Worm (Caenorhabditis elegans) whole organism, L1 larva: Measurements from ENCODE around the gene unc-18.

ENCODE experiments used
- C04F5.9 ChIP-seq: sonication (generic microtip); optimal IDR thresholded peaks from 2 replicates; lab custom pipeline; 2016; ENCODE audit warnings: missing genetic modification characterization, missing compliant biosample characterization
- C34B4.2 ChIP-seq: sonication (generic microtip); optimal IDR thresholded peaks from 2 replicates; lab custom pipeline; 2017; ENCODE audit warnings: mild to moderate bottlenecking, missing genetic modification characterization, missing compliant biosample characterization
- Y116A8C.19 ChIP-seq: sonication (generic microtip); optimal IDR thresholded peaks from 2 replicates; lab custom pipeline; 2016; ENCODE audit warnings: missing compliant biosample characterization, missing genetic modification characterization, borderline replicate concordance
- aha-1 ChIP-seq: fragments of 150-350 bp; optimal IDR thresholded peaks from 2 replicates; lab custom pipeline; 2014; ENCODE audit warnings: missing biosample characterization, missing genetic modification characterization
- alr-1 ChIP-seq: fragments of 200-800 bp; sonication (Bioruptor generic); optimal IDR thresholded peaks from 2 replicates; lab custom pipeline; 2018; ENCODE audit warnings: borderline replicate concordance, mild to moderate bottlenecking, missing genetic modification characterization, missing compliant biosample characterization
- aly-2 ChIP-seq: fragments of 150-350 bp; optimal IDR thresholded peaks from 2 replicates; lab custom pipeline; 2014; ENCODE audit warnings: missing biosample characterization, missing genetic modification characterization
- ama-1 ChIP-seq: fragments of 150-350 bp; optimal IDR thresholded peaks from 2 replicates; lab custom pipeline; 2014
- blmp-1 ChIP-seq: fragments of 150-350 bp; optimal IDR thresholded peaks from 2 replicates; lab custom pipeline; 2014; ENCODE audit warnings: missing biosample characterization, missing genetic modification characterization
- ceh-8 ChIP-seq: fragments of 200-800 bp; sonication (Bioruptor generic); optimal IDR thresholded peaks from 2 replicates; lab custom pipeline; 2018; ENCODE audit warnings: mild to moderate bottlenecking, missing genetic modification characterization, moderate library complexity, missing compliant biosample characterization
- ceh-88 ChIP-seq: fragments of 200-800 bp; sonication (Bioruptor generic); IDR thresholded peaks from 2 replicates; pipeline ENCODE4 v1.3.6; 2022; ENCODE audit warnings: missing genetic modification characterization, missing compliant biosample characterization
- ceh-90 ChIP-seq: sonication (generic microtip); optimal IDR thresholded peaks from 2 replicates; lab custom pipeline; 2016; ENCODE audit warnings: missing genetic modification characterization, missing compliant biosample characterization
- ces-1 ChIP-seq: fragments of 150-350 bp; optimal IDR thresholded peaks from 2 replicates; lab custom pipeline; 2014; ENCODE audit warnings: missing biosample characterization, missing genetic modification reagents, missing genetic modification characterization
- egl-13 ChIP-seq: sonication (generic microtip); optimal IDR thresholded peaks from 2 replicates; lab custom pipeline; 2016; ENCODE audit warnings: missing genotype, missing genetic modification reagents, missing genetic modification characterization, missing compliant biosample characterization
- elt-3 ChIP-seq, 6 experiments: fragments of 150-350 bp in 1 of 6; sonication (generic microtip); optimal IDR thresholded peaks; 2 replicates each; lab custom pipeline; 2017 to 2018; ENCODE audit warnings: missing biosample characterization in 6 of 6, missing genetic modification characterization in 6 of 6, inconsistent platforms in 1 of 6
- ets-5 ChIP-seq: fragments of 200-800 bp; sonication (Bioruptor generic); IDR thresholded peaks from 2 replicates; pipeline ENCODE4 v1.3.6; 2022; ENCODE audit warnings: missing genetic modification characterization, missing compliant biosample characterization
- fkh-10 ChIP-seq: sonication (generic microtip); optimal IDR thresholded peaks from 2 replicates; lab custom pipeline; 2017; ENCODE audit warnings: missing biosample characterization, missing genetic modification reagents, missing genetic modification characterization
- fkh-8 ChIP-seq: sonication (generic microtip); optimal IDR thresholded peaks from 2 replicates; lab custom pipeline; 2016; ENCODE audit warnings: mild to moderate bottlenecking, missing genetic modification characterization, missing compliant biosample characterization
- fos-1 ChIP-seq: fragments of 150-350 bp; optimal IDR thresholded peaks from 2 replicates; lab custom pipeline; 2014; ENCODE audit warnings: missing biosample characterization, missing genetic modification characterization
- hlh-17 ChIP-seq: fragments of 200-800 bp; sonication (Bioruptor generic); optimal IDR thresholded peaks from 2 replicates; lab custom pipeline; 2018; ENCODE audit warnings: missing genetic modification characterization, mild to moderate bottlenecking, missing compliant biosample characterization, moderate library complexity, borderline replicate concordance
- hpl-2 ChIP-seq: fragments of 150-350 bp; optimal IDR thresholded peaks from 2 replicates; lab custom pipeline; 2014; ENCODE audit warnings: missing biosample characterization, missing genetic modification reagents, missing genetic modification characterization
- jun-1 ChIP-seq: fragments of 150-350 bp; optimal IDR thresholded peaks from 2 replicates; lab custom pipeline; 2014; ENCODE audit warnings: missing biosample characterization, missing genetic modification reagents, missing genetic modification characterization
- lin-13 ChIP-seq: fragments of 150-350 bp; optimal IDR thresholded peaks from 2 replicates; lab custom pipeline; 2014; ENCODE audit warnings: missing biosample characterization, missing genetic modification reagents, missing genetic modification characterization
- lin-15B ChIP-seq: fragments of 150-350 bp; sonication (generic microtip); optimal IDR thresholded peaks from 3 replicates; lab custom pipeline; 2014; ENCODE audit warnings: missing biosample characterization, missing genetic modification characterization
- lin-35 ChIP-seq, 2 experiments: fragments of 150-350 bp; optimal IDR thresholded peaks; 2 replicates each; lab custom pipeline; 2014; ENCODE audit warnings: missing biosample characterization in 2 of 2, missing genetic modification characterization in 2 of 2, missing genetic modification reagents in 2 of 2
- lin-39 ChIP-seq: fragments of 150-350 bp; optimal IDR thresholded peaks from 2 replicates; lab custom pipeline; 2014; ENCODE audit warnings: missing biosample characterization, missing genetic modification reagents, missing genetic modification characterization
- lsy-2 ChIP-seq, 2 experiments: fragments of 150-350 bp; optimal IDR thresholded peaks; 2 replicates each; lab custom pipeline; 2014; ENCODE audit warnings: missing biosample characterization in 2 of 2, missing genetic modification characterization in 2 of 2
- mab-9 ChIP-seq: fragments of 200-800 bp; sonication (Bioruptor generic); IDR thresholded peaks from 2 replicates; pipeline ENCODE4 v1.3.6; 2022; ENCODE audit warnings: missing genetic modification reagents, missing genetic modification characterization, missing compliant biosample characterization
- mef-2 ChIP-seq: fragments of 150-350 bp; optimal IDR thresholded peaks from 2 replicates; lab custom pipeline; 2014; ENCODE audit warnings: missing biosample characterization, missing genetic modification characterization
- nhr-11 ChIP-seq: fragments of 150-350 bp; optimal IDR thresholded peaks from 2 replicates; lab custom pipeline; 2014; ENCODE audit warnings: missing biosample characterization, missing genetic modification characterization
- nhr-12 ChIP-seq: sonication (generic microtip); optimal IDR thresholded peaks from 2 replicates; lab custom pipeline; 2017; ENCODE audit warnings: missing biosample characterization, missing genetic modification characterization
- nhr-19 ChIP-seq: fragments of 200-800 bp; sonication (Bioruptor generic); conservative IDR thresholded peaks from 2 replicates; pipeline ENCODE4 v1.3.6; 2022; ENCODE audit warnings: missing genetic modification characterization, missing compliant biosample characterization
- nhr-28 ChIP-seq: fragments of 150-350 bp; optimal IDR thresholded peaks from 2 replicates; lab custom pipeline; 2014; ENCODE audit warnings: missing biosample characterization, missing genetic modification characterization
- nhr-47 ChIP-seq: sonication (generic microtip); optimal IDR thresholded peaks from 2 replicates; lab custom pipeline; 2016; ENCODE audit warnings: mild to moderate bottlenecking, missing genetic modification characterization, moderate library complexity, missing compliant biosample characterization
- nhr-90 ChIP-seq: sonication (generic microtip); optimal IDR thresholded peaks from 2 replicates; lab custom pipeline; 2016; ENCODE audit warnings: mild to moderate bottlenecking, missing genetic modification characterization, missing compliant biosample characterization; ENCODE audit not compliant: poor library complexity
- pqm-1 ChIP-seq: sonication (generic microtip); optimal IDR thresholded peaks from 3 replicates; lab custom pipeline; 2017; ENCODE audit warnings: missing biosample characterization, missing genetic modification characterization
- rnt-1 ChIP-seq: sonication (generic microtip); optimal IDR thresholded peaks from 2 replicates; lab custom pipeline; 2016; ENCODE audit warnings: mild to moderate bottlenecking, missing genetic modification characterization, moderate library complexity, missing compliant biosample characterization
- sox-4 ChIP-seq: sonication (generic microtip); optimal IDR thresholded peaks from 2 replicates; lab custom pipeline; 2016; ENCODE audit warnings: missing genetic modification characterization, missing compliant biosample characterization
- swsn-7 ChIP-seq: sonication (generic microtip); optimal IDR thresholded peaks from 2 replicates; lab custom pipeline; 2016; ENCODE audit warnings: missing genetic modification characterization, missing compliant biosample characterization
- unc-130 ChIP-seq: fragments of 150-350 bp; optimal IDR thresholded peaks from 2 replicates; lab custom pipeline; 2017; ENCODE audit warnings: missing biosample characterization, missing genetic modification characterization, inconsistent platforms
- unc-30 ChIP-seq: sonication (generic microtip); optimal IDR thresholded peaks from 2 replicates; lab custom pipeline; 2017; ENCODE audit warnings: missing biosample characterization, missing genetic modification characterization
- unc-62 ChIP-seq: fragments of 150-350 bp; optimal IDR thresholded peaks from 2 replicates; lab custom pipeline; 2014; ENCODE audit warnings: missing biosample characterization, missing genetic modification reagents, missing genetic modification characterization
- unc-86 ChIP-seq: sonication (generic microtip); optimal IDR thresholded peaks from 2 replicates; lab custom pipeline; 2016; ENCODE audit warnings: missing genetic modification characterization, missing compliant biosample characterization
- vab-15 ChIP-seq: sonication (generic microtip); optimal IDR thresholded peaks from 2 replicates; lab custom pipeline; 2017; ENCODE audit warnings: missing genotype, mild to moderate bottlenecking, missing genetic modification characterization, missing compliant biosample characterization
- zip-4 ChIP-seq: fragments of 200-800 bp; sonication (Bioruptor generic); optimal IDR thresholded peaks from 2 replicates; lab custom pipeline; 2018; ENCODE audit warnings: mild to moderate bottlenecking, missing genetic modification characterization, moderate library complexity, missing compliant biosample characterization

unc-18 gene

DNA sequence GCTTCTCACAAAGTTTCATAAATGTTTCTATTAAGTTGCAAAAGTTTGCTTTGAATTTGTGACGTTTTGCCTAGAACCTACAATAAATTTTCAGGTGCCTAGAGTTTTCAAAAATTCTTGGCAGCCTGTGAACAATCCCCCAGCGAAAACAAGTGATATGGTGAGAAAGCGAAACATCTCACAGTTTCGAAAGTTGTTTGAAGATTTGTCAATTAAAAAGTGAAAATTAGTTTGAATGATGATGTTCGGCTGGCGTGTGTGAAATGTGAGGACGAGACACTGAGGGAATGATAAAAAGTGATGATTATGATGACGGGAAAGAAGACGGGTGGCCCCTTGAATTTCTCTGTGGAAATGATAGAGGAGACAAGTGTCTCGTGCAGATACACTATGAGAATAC, 43.9 kb upstream of the unc-18 start:
- TF ChIP-seq jun-1 (tag; lab: Kevin White, UChicago) (no peak), sox-4 (no peak), elt-3 (tag; optimal IDR thresholded peaks at IDR 0.05; lab: Kevin White, UChicago) (peak in 1 of 6 experiments; percentile 11), blmp-1 (peak; percentile 78)
- TF ChIP-seq, all 84 proteins: peak for 2

DNA sequence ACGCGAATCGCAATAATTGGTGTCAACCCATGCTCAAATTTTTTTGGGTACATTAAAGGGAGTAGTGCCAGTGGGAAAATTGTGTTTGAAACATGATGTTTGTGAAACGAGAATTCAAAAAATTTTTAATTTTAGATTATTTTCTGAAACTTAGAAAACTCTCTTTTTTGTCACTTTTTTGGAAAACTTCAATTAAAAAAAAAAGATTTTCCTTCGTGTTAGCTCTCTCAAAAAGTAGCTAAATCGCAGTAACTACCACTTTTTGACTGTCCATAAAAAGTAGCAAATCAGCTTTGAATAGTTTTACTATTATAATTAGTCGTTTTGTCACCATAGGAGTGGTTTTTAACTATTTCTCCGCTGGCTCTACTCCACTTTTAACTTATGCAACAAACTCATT, 42.3 kb upstream of the unc-18 start:
- no peak for TF ChIP-seq nhr-28
- no peak for TF ChIP-seq ama-1 (lab: Kevin White, UChicago)
- TF ChIP-seq nhr-47 (tag; lab: Kevin White, UChicago) = no peak
- no peak for TF ChIP-seq alr-1
- no peak for TF ChIP-seq unc-62
- TF ChIP-seq C04F5.9 (tag; lab: Kevin White, UChicago) = no peak
- TF ChIP-seq ceh-90 = no peak
- TF ChIP-seq mef-2 (tag; lab: Kevin White, UChicago) = no peak
- TF ChIP-seq ces-1 = no peak
- TF ChIP-seq vab-15 = no peak
- TF ChIP-seq nhr-19 = no peak

DNA sequence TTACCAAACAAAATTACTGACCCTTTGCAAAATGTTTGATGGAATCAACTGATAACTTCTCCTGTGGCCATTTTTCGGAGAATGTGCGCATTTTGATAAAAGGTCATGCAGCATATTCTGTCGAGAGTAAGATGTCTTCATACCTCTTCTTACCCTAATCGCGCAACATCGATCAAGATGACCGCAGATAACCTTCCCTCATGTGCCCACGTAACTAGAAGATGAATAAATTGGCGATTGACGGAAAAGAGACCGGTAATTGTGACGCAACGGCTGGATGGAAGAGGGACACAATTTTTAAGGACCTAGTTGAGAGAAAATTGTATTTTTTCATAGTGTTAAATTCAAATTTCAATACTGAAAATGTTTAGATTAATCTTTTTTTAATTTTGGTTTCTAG, 41.9 kb upstream of the unc-18 start:
- TF ChIP-seq aly-2 (tag; lab: Kevin White, UChicago) (no peak), mab-9 (GFP tag; lab: Robert Waterston, UW) (no peak)

DNA sequence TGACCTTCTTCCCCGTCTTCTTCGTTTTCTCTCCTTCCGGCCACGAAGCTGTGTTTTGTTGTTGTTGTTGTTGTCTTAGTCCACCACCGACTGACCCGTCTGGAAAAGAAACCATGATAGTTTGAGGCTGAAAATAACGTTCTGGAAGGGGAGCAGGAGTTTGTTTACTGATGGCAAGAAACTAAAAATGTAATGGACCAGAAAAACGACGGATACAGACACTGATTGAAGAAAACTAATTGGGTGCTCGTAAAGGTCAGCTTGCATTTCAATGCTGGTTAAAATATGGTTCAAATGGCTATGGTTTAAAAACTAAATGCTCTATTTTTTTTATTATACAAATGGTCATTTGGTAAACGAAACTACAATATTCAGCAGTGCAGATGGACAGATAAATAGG, 37.4 kb upstream of the unc-18 start, which contains the start of gene F26A10.2:
Gene F26A10.2 (minus strand): TSS at position 101 of the 400 bp plus-strand sequence.
- TF ChIP-seq unc-30 (tag; lab: Kevin White, UChicago) = no peak
- no peak for TF ChIP-seq nhr-47 (tag; lab: Kevin White, UChicago)
- no peak for TF ChIP-seq nhr-11 (tag; lab: Kevin White, UChicago)
- no peak for TF ChIP-seq aha-1 (tag; lab: Kevin White, UChicago)
- TF ChIP-seq unc-86 (tag; lab: Kevin White, UChicago) = no peak
- no peak for TF ChIP-seq egl-13 (tag; lab: Kevin White, UChicago)
- TF ChIP-seq ets-5 = no peak
- TF ChIP-seq fkh-10 (GFP tag; lab: Kevin White, UChicago) = no peak
- no peak for TF ChIP-seq nhr-12 (tag; lab: Kevin White, UChicago)

DNA sequence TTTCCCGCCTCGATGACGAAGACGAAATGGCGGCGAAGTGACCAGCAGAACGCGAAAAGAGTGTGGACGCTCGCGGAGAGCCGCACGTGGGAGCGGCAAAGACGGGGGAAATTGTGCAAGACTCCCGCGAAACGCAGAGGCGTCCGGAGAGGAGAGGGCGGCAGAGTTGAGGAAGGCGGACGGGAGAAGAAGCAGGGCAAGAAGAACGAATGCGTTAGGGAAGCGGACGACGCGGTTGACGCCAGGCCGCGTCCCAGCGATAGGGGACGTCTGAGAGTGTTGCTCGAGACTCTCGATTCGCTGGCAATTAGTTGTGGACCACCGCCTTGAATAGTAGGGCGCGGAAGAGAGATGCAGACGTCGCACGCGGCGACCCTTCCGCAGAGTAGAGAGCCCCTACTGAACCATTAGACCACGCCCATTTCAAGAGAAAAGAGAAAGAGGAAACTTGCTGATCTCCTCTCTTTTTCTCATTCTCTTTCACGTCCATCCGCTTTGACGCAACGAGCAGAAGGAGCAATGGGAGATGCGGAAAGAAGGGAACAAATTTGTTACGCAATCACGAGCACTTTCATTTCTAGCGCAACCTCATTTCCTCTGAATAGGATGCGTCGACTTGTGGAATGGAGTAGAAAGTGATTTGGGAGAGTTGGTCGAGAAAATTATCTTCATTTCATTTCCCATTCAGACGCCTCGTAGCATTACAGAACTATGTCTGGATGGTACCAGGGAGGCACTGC, 31.3 kb upstream of the unc-18 start:
- TF ChIP-seq ama-1 (lab: Kevin White, UChicago) (no peak), unc-130 (tag; lab: Kevin White, UChicago) (no peak), lin-13 (GFP tag; lab: Kevin White, UChicago) (no peak), fos-1 (no peak), vab-15 (no peak), Y116A8C.19 (tag; lab: Kevin White, UChicago) (no peak), nhr-19 (no peak), lin-15B (no peak), hlh-17 (no peak), rnt-1 (no peak)

DNA sequence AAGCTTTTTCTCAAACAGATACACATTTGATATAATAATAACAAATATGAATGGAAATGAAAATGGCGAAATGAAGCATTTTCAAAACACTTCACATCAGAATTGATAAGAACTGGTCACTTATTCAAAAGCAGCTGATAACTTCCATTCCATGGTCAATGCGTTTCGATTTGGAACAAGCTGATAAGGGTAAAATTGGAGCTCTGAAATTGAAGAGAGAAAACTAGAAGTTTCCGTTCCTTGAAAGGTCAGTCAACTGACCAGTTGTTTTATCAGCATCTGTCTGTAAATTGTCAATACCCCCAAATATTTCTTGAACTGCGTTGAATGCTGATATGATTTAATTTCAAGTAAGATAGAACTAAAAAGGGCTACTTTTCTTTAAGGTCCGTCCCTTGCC, 30.4 kb upstream of the unc-18 start:
- TF ChIP-seq ceh-8 (GFP tag; lab: Kevin White, UChicago) (no peak), nhr-12 (tag; lab: Kevin White, UChicago) (no peak), swsn-7 (tag; lab: Kevin White, UChicago) (no peak), pqm-1 (no peak), hlh-17 (no peak), C34B4.2 (no peak), fkh-8 (no peak), hpl-2 (GFP tag; lab: Kevin White, UChicago) (no peak), mab-9 (GFP tag; lab: Robert Waterston, UW) (no peak), lin-35 (GFP tag; optimal IDR thresholded peaks at IDR 0.05; lab: Kevin White, UChicago) (no peak), lin-39 (tag; lab: Kevin White, UChicago) (no peak), ets-5 (no peak), ceh-88 (GFP tag; lab: Robert Waterston, UW) (no peak), lsy-2 (tag; optimal IDR thresholded peaks at IDR 0.05; lab: Kevin White, UChicago) (no peak), unc-62 (no peak), nhr-90 (no peak), egl-13 (tag; lab: Kevin White, UChicago) (no peak), zip-4 (GFP tag; lab: Kevin White, UChicago) (no peak), Y116A8C.19 (tag; lab: Kevin White, UChicago) (no peak)
